In the genomic region with DNA sequence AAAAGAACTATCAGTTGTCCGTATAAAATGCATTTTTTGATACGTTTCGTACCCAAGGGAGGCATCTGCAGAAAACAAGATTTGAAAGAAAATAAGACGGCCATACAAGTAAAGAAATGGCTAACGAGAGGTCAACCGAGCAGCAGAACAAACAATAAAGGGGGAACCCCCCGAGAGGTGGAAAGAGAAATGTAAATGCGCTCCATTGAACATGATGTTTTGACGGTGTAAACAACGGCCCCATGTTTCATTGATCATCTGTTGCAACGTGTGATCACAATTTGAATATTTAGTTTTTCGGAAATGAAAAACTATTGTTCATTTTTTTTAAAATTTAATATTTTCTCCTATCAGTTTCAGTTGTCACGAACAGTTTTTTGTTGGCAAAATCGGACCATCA, we compare ENCODE assay signal across 2 worm cellular contexts.
A peak's percentile ranks its signal among the peaks of the same experiment; 100 is the strongest.
TF ChIP-seq lines count a peak whose summit lies in the region.

Gene K11G12.6, minus strand, starts transcription at position 65 of the 400 bp plus-strand sequence.

TF ChIP-seq in whole organism, L1 larva, 84 proteins besides CTCF, POLR2A, EP300 and RAD21 (continued from another document):
- peak in 1 of 3 experiments; percentile 5 for TF ChIP-seq ceh-82 (tag; optimal IDR thresholded peaks at IDR 0.05; lab: Kevin White, UChicago)
- TF ChIP-seq C16A3.4 (tag; optimal IDR thresholded peaks at IDR 0.05; lab: Kevin White, UChicago) = peak; percentile 10
- TF ChIP-seq rnt-1 (tag; optimal IDR thresholded peaks at IDR 0.05; lab: Kevin White, UChicago) = peak; percentile 1
- TF ChIP-seq mdl-1 (tag; optimal IDR thresholded peaks at IDR 0.05; lab: Kevin White, UChicago) = peak in 1 of 2 experiments; percentile 12
- TF ChIP-seq nhr-20 (tag; optimal IDR thresholded peaks at IDR 0.05; lab: Kevin White, UChicago) = peak; percentile 41
- TF ChIP-seq nhr-19 (GFP tag; conservative IDR thresholded peaks at IDR 0.05; lab: Robert Waterston, UW) = no peak
- TF ChIP-seq nhr-77 (tag; optimal IDR thresholded peaks at IDR 0.05; lab: Kevin White, UChicago) = no peak
- TF ChIP-seq lin-35 (GFP tag; optimal IDR thresholded peaks at IDR 0.05; lab: Kevin White, UChicago) = peak in 1 of 2 experiments; percentile 30
TF ChIP-seq in whole organism, L1 larva: peak in this region for 12.

TF ChIP-seq in whole organism, L4 larva, 104 proteins besides CTCF, POLR2A, EP300 and RAD21 (continued from another document):
- TF ChIP-seq lin-38 (GFP tag; IDR thresholded peaks at IDR 0.05; lab: Robert Waterston, UW) (peak; percentile 45), lsy-2 (tag; optimal IDR thresholded peaks at IDR 0.05; lab: Kevin White, UChicago) (peak in 1 of 2 experiments; percentile 48), pha-4 (GFP tag; IDR thresholded peaks at IDR 0.05; lab: Robert Waterston, UW) (no peak), pha-4 (tag; optimal IDR thresholded peaks at IDR 0.05; lab: Kevin White, UChicago) (peak; percentile 92), dve-1 (tag; optimal IDR thresholded peaks at IDR 0.05; lab: Kevin White, UChicago; ENCODE audit: insufficient read depth) (peak; percentile 23), nhr-28 (tag; optimal IDR thresholded peaks at IDR 0.05; lab: Kevin White, UChicago) (peak; percentile 11), hlh-30 (tag; optimal IDR thresholded peaks at IDR 0.05; lab: Kevin White, UChicago; ENCODE audit: insufficient read depth) (peak; percentile 84), mdl-1 (tag; optimal IDR thresholded peaks at IDR 0.05; lab: Kevin White, UChicago) (peak; percentile 41 to 98)
